Fruit fly (Drosophila melanogaster) whole organism, embryonic: ENCODE results near the gene Nrx-IV.

Experiments
- Abd-B ChIP-seq: fragments of 200-800 bp; sonication (Bioruptor generic); optimal IDR thresholded peaks from 2 replicates; lab custom pipeline; 2018; ENCODE audit warnings: missing biosample characterization, mild to moderate bottlenecking, missing genetic modification characterization, moderate library complexity
- Atf6 ChIP-seq: fragments of 200-800 bp; sonication (Bioruptor generic); IDR thresholded peaks from 2 replicates; pipeline ENCODE4 v1.3.6; 2022; ENCODE audit warnings: missing biosample characterization, missing genetic modification characterization
- CG10267 ChIP-seq: fragments of 200-800 bp; sonication (Bioruptor generic); optimal IDR thresholded peaks from 2 replicates; lab custom pipeline; 2018; ENCODE audit warnings: missing biosample characterization, mild to moderate bottlenecking, missing genetic modification characterization, moderate library complexity
- CG12391 ChIP-seq: fragments of 200-800 bp; sonication (Bioruptor generic); optimal IDR thresholded peaks from 3 replicates; lab custom pipeline; 2018; ENCODE audit warnings: missing biosample characterization, mild to moderate bottlenecking, missing genetic modification characterization, moderate library complexity
- CG14860 ChIP-seq: fragments of 200-800 bp; sonication (Bioruptor generic); IDR thresholded peaks from 3 replicates; pipeline ENCODE4 v1.3.6; 2022; ENCODE audit warnings: missing biosample characterization, missing genetic modification characterization; ENCODE audit not compliant: partially characterized antibody
- CG1647 ChIP-seq: fragments of 200-800 bp; sonication (Bioruptor generic); optimal IDR thresholded peaks from 3 replicates; lab custom pipeline; 2016; ENCODE audit warnings: missing biosample characterization, missing genetic modification characterization
- CG17361 ChIP-seq: fragments of 200-800 bp; sonication (Bioruptor generic); IDR thresholded peaks from 3 replicates; pipeline ENCODE4 v1.3.6; 2022; ENCODE audit warnings: missing biosample characterization, missing genetic modification characterization
- CG2712 ChIP-seq: fragments of 200-800 bp; optimal IDR thresholded peaks from 3 replicates; lab custom pipeline; 2019; ENCODE audit warnings: missing biosample characterization, mild to moderate bottlenecking, missing genetic modification characterization, moderate library complexity
- CG30020 ChIP-seq: fragments of 200-800 bp; optimal IDR thresholded peaks from 2 replicates; lab custom pipeline; 2019; ENCODE audit warnings: missing biosample characterization, mild to moderate bottlenecking, missing genetic modification characterization, moderate library complexity
- CG3163 ChIP-seq: fragments of 200-800 bp; sonication (Bioruptor generic); optimal IDR thresholded peaks from 3 replicates; lab custom pipeline; 2016; ENCODE audit warnings: missing biosample characterization, missing genetic modification characterization
- CG33213 ChIP-seq: fragments of 200-800 bp; sonication (Bioruptor generic); optimal IDR thresholded peaks from 3 replicates; lab custom pipeline; 2016; ENCODE audit warnings: missing biosample characterization, missing genetic modification characterization
- CG34224 ChIP-seq: fragments of 200-800 bp; sonication (Bioruptor generic); IDR thresholded peaks from 3 replicates; pipeline ENCODE4 v1.3.6; 2022; ENCODE audit warnings: missing biosample characterization, missing genetic modification characterization; ENCODE audit not compliant: partially characterized antibody
- CG3995 ChIP-seq: fragments of 200-800 bp; sonication (Bioruptor generic); optimal IDR thresholded peaks from 3 replicates; lab custom pipeline; 2016; ENCODE audit warnings: missing biosample characterization, missing genetic modification characterization
- CG42726 ChIP-seq: fragments of 200-800 bp; sonication (Bioruptor generic); IDR thresholded peaks from 2 replicates; pipeline ENCODE4 v1.3.6; 2022; ENCODE audit warnings: missing biosample characterization, missing genetic modification characterization; ENCODE audit not compliant: partially characterized antibody
- CG4404 ChIP-seq: fragments of 200-800 bp; sonication (Bioruptor generic); IDR thresholded peaks from 2 replicates; pipeline ENCODE4 v1.3.6; 2022; ENCODE audit warnings: missing biosample characterization, missing genetic modification characterization
- CG7745 ChIP-seq: fragments of 200-800 bp; sonication (Bioruptor generic); optimal IDR thresholded peaks from 2 replicates; lab custom pipeline; 2018; ENCODE audit warnings: missing biosample characterization, mild to moderate bottlenecking, missing genetic modification characterization, moderate library complexity
- CG7928 ChIP-seq: fragments of 200-800 bp; sonication (Bioruptor generic); optimal IDR thresholded peaks from 2 replicates; lab custom pipeline; 2017; ENCODE audit warnings: missing biosample characterization, mild to moderate bottlenecking, missing genetic modification characterization
- CG9876 ChIP-seq: fragments of 200-800 bp; sonication (Bioruptor generic); optimal IDR thresholded peaks from 2 replicates; lab custom pipeline; 2016; ENCODE audit warnings: missing biosample characterization, missing genetic modification characterization
- Dref ChIP-seq: fragments of 200-800 bp; sonication (Bioruptor generic); IDR thresholded peaks from 2 replicates; pipeline ENCODE4 v1.3.6; 2022; ENCODE audit warnings: missing biosample characterization, missing genetic modification characterization
- E2f2 ChIP-seq: fragments of 200-800 bp; sonication (Bioruptor generic); IDR thresholded peaks from 2 replicates; pipeline ENCODE4 v1.3.6; 2022; ENCODE audit warnings: missing biosample characterization, missing genetic modification characterization
- ERR ChIP-seq: fragments of 200-800 bp; sonication (Bioruptor generic); optimal IDR thresholded peaks from 2 replicates; lab custom pipeline; 2016; ENCODE audit warnings: missing biosample characterization, missing genetic modification characterization
- Ets65A ChIP-seq: fragments of 200-800 bp; sonication (Bioruptor generic); peaks from one replicate; lab custom pipeline; 2016; ENCODE audit warnings: missing biosample characterization, missing genetic modification characterization
- Ets97D ChIP-seq: fragments of 200-800 bp; sonication (Bioruptor generic); optimal IDR thresholded peaks from 3 replicates; lab custom pipeline; 2016; ENCODE audit warnings: missing biosample characterization, missing genetic modification characterization
- Med ChIP-seq: fragments of 200-800 bp; sonication (Bioruptor generic); peaks from one replicate; lab custom pipeline; 2016; ENCODE audit warnings: missing biosample characterization, missing genetic modification characterization, mild to moderate bottlenecking, inconsistent platforms, moderate library complexity
- Scr ChIP-seq: fragments of 200-800 bp; sonication (Bioruptor generic); IDR thresholded peaks from 2 replicates; pipeline ENCODE4 v1.3.6; 2022; ENCODE audit warnings: missing biosample characterization, missing genetic modification characterization; ENCODE audit not compliant: partially characterized antibody
- Xrp1 ChIP-seq: fragments of 200-800 bp; sonication (Bioruptor generic); IDR thresholded peaks from 2 replicates; pipeline ENCODE4 v1.3.6; 2022; ENCODE audit warnings: missing biosample characterization, missing genetic modification characterization
- ac ChIP-seq: fragments of 200-800 bp; sonication (Bioruptor generic); optimal IDR thresholded peaks from 3 replicates; lab custom pipeline; 2017; ENCODE audit warnings: missing biosample characterization, mild to moderate bottlenecking, missing genetic modification characterization
- amos ChIP-seq: fragments of 200-800 bp; sonication (Bioruptor generic); IDR thresholded peaks from 2 replicates; pipeline ENCODE4 v1.3.6; 2022; ENCODE audit warnings: missing biosample characterization, missing genetic modification characterization; ENCODE audit not compliant: partially characterized antibody
- bbx ChIP-seq: fragments of 200-800 bp; sonication (Bioruptor generic); IDR thresholded peaks from 2 replicates; pipeline ENCODE4 v1.3.6; 2022; ENCODE audit warnings: missing biosample characterization, missing genetic modification characterization; ENCODE audit not compliant: partially characterized antibody
- cg ChIP-seq: fragments of 200-800 bp; sonication (Bioruptor generic); optimal IDR thresholded peaks from 3 replicates; lab custom pipeline; 2019; ENCODE audit warnings: missing biosample characterization, mild to moderate bottlenecking, missing genetic modification characterization, moderate library complexity
- ci ChIP-seq: fragments of 200-800 bp; sonication (Bioruptor generic); IDR thresholded peaks from 3 replicates; pipeline ENCODE4 v1.3.6; 2022; ENCODE audit warnings: missing biosample characterization, missing genetic modification characterization
- dpn ChIP-seq, 2 experiments: fragments of 200-800 bp; sonication (Bioruptor generic); optimal IDR thresholded peaks; 3 replicates each; lab custom pipeline; 2016; ENCODE audit warnings: missing biosample characterization in 2 of 2, missing genetic modification characterization in 2 of 2
- grau ChIP-seq: fragments of 200-800 bp; optimal IDR thresholded peaks from 3 replicates; lab custom pipeline; 2019; ENCODE audit warnings: missing biosample characterization, mild to moderate bottlenecking, missing genetic modification characterization, moderate library complexity
- h ChIP-seq: fragments of >200 bp; optimal IDR thresholded peaks from 2 replicates; lab custom pipeline; 2017
- hb ChIP-seq: fragments of 200-800 bp; sonication (Bioruptor generic); IDR thresholded peaks from 3 replicates; pipeline ENCODE4 v1.3.6; 2022; ENCODE audit warnings: missing biosample characterization, missing genetic modification characterization; ENCODE audit not compliant: partially characterized antibody
- her ChIP-seq: fragments of 200-800 bp; sonication (Bioruptor generic); optimal IDR thresholded peaks from 2 replicates; lab custom pipeline; 2016; ENCODE audit warnings: missing biosample characterization, missing genetic modification characterization
- nmo ChIP-seq: fragments of 200-800 bp; sonication (Bioruptor generic); optimal IDR thresholded peaks from 2 replicates; lab custom pipeline; 2018; ENCODE audit warnings: missing biosample characterization, mild to moderate bottlenecking, missing genetic modification characterization, moderate library complexity
- row ChIP-seq: fragments of 200-800 bp; sonication (Bioruptor generic); IDR thresholded peaks from 3 replicates; pipeline ENCODE4 v1.3.6; 2022; ENCODE audit warnings: missing biosample characterization, missing genetic modification characterization
- sens ChIP-seq: fragments of 200-800 bp; sonication (Bioruptor generic); peaks from one replicate; lab custom pipeline; 2016; ENCODE audit warnings: missing biosample characterization, missing genetic modification characterization
- slbo ChIP-seq: fragments of 200-800 bp; sonication (Bioruptor generic); IDR thresholded peaks from 2 replicates; pipeline ENCODE4 v1.3.6; 2022; ENCODE audit warnings: missing biosample characterization, missing genetic modification characterization
- stc ChIP-seq: fragments of 200-800 bp; sonication (Bioruptor generic); IDR thresholded peaks from 2 replicates; pipeline ENCODE4 v1.3.6; 2022; ENCODE audit warnings: missing biosample characterization, missing genetic modification characterization
- stwl ChIP-seq: fragments of 200-800 bp; sonication (Bioruptor generic); optimal IDR thresholded peaks from 3 replicates; lab custom pipeline; 2018; ENCODE audit warnings: missing biosample characterization, mild to moderate bottlenecking, missing genetic modification characterization, moderate library complexity
- unc-4 ChIP-seq: fragments of 200-800 bp; sonication (Bioruptor generic); IDR thresholded peaks from 2 replicates; pipeline ENCODE4 v1.3.6; 2022; ENCODE audit warnings: missing biosample characterization, missing genetic modification characterization; ENCODE audit not compliant: partially characterized antibody

The Nrx-IV gene

DNA sequence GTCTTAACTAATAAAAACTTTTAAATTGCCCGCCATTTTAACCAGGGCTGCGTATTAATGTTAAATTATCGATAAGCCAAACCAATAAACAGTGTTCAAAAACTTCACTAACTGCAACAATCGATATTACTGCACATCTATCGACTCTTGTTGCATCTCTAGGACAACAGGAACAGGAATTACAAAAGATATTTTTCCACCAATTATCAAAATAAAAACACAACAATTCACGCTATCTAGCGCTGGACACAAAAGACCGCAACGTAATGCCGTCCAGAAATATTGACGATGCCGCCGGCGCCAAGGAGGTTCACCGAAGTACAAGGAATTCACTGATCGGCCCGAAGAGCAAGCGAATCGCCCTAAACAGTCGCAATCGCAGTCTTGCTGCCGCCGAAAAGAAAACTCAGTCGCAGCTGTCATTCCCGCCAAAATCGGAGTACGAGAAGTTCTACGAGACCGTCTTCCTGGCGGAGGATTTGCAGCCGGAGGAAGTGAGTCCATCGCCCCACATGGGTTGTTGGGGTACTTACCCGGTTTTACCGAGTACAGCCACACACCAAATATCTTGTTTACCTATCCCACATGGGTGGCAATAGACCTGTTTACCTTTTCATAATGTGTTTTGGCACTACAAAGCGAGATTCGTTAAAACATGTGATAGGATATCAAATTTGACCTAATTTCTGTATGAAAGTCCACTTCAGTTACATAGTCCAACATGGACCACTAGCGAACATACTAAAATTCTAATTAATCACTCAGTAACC lies 30.2 kb upstream of the Nrx-IV start, which contains the start of gene vers (continued):
- TF ChIP-seq CG30020 (tag; lab: Kevin White, UChicago), result peak; percentile 32
- TF ChIP-seq CG17361 (GFP tag; lab: Robert Waterston, UW), result 0 out of 3 replicates have a peak, but pooled peaks have one; percentile 34
- TF ChIP-seq Scr (GFP tag; lab: Robert Waterston, UW), result peak; percentile 91
- peak; percentile 32; the same call in 2 of the 3 replicates for TF ChIP-seq ci
- peak; percentile 94 for TF ChIP-seq CG34224 (GFP tag; lab: Robert Waterston, UW)
- TF ChIP-seq Abd-B (GFP tag; lab: Kevin White, UChicago), result peak; percentile 7
- TF ChIP-seq her (GFP tag; lab: Kevin White, UChicago), result peak; percentile 0
- TF ChIP-seq sens (GFP tag; lab: Kevin White, UChicago), result peak; percentile 78
- TF ChIP-seq stc, result peak; percentile 11; the same call in 1 of the 2 replicates
- peak; percentile 96 for TF ChIP-seq stwl (tag; lab: Kevin White, UChicago)
- no peak for TF ChIP-seq h (lab: Kevin White, UChicago)
- TF ChIP-seq ERR (GFP tag; lab: Kevin White, UChicago), result peak; percentile 33
- TF ChIP-seq Med (GFP tag; lab: Kevin White, UChicago), result peak; percentile 88
- peak in 1 of 2 experiments; percentile 30 for TF ChIP-seq dpn (GFP tag; optimal IDR thresholded peaks at IDR 0.05; lab: Kevin White, UChicago)
- TF ChIP-seq unc-4 (GFP tag; lab: Robert Waterston, UW), result peak; percentile 98
- TF ChIP-seq CG7745 (tag; lab: Kevin White, UChicago), result no peak
- peak; percentile 41 for TF ChIP-seq nmo
- peak; percentile 98 for TF ChIP-seq E2f2 (GFP tag; lab: Robert Waterston, UW)
- TF ChIP-seq CG33213, result peak; percentile 62
- peak; percentile 92 for TF ChIP-seq CG7928 (GFP tag; lab: Kevin White, UChicago)
- no peak for TF ChIP-seq cg (GFP tag; lab: Kevin White, UChicago)
- peak; percentile 97 for TF ChIP-seq Dref (GFP tag; lab: Robert Waterston, UW)
- TF ChIP-seq bbx (GFP tag; lab: Robert Waterston, UW), result peak; percentile 95
- TF ChIP-seq Xrp1 (GFP tag; lab: Robert Waterston, UW), result peak; percentile 32; the same call in 1 of the 2 replicates
- TF ChIP-seq hb (GFP tag; lab: Robert Waterston, UW), result peak; percentile 84
- TF ChIP-seq row (GFP tag; lab: Robert Waterston, UW), result 0 out of 3 replicates have a peak, but pooled peaks have one; percentile 35
- TF ChIP-seq CG9876 (GFP tag; lab: Kevin White, UChicago), result no peak
- TF ChIP-seq Ets97D (GFP tag; lab: Kevin White, UChicago), result peak; percentile 58
- peak; percentile 85 for TF ChIP-seq CG3995 (GFP tag; lab: Kevin White, UChicago)
- no peak for TF ChIP-seq CG4404
- no peak for TF ChIP-seq ac (GFP tag; lab: Kevin White, UChicago)
- no peak for TF ChIP-seq CG3163 (GFP tag; lab: Kevin White, UChicago)
- TF ChIP-seq grau, result peak; percentile 10
- TF ChIP-seq CG14860 (GFP tag; lab: Robert Waterston, UW), result peak; percentile 86
- peak; percentile 17; the same call in 1 of the 2 replicates for TF ChIP-seq Atf6 (GFP tag; lab: Robert Waterston, UW)
- peak; percentile 98 for TF ChIP-seq CG10267
- TF ChIP-seq amos (GFP tag; lab: Robert Waterston, UW), result peak; percentile 96
- TF ChIP-seq CG2712 (tag; lab: Kevin White, UChicago), result peak; percentile 51
- TF ChIP-seq CG42726, result peak; percentile 76
- TF ChIP-seq CG1647 (GFP tag; lab: Kevin White, UChicago), result no peak
- peak; percentile 28 for TF ChIP-seq CG12391 (tag; lab: Kevin White, UChicago)
- TF ChIP-seq slbo (GFP tag; lab: Robert Waterston, UW), result peak; percentile 58
- peak; percentile 4 for TF ChIP-seq Ets65A (GFP tag; lab: Kevin White, UChicago)
